Worm (Caenorhabditis elegans) whole organism, young adult: ENCODE measurements around the gene hcf-1.

Source experiments
- B0019.2 ChIP-seq: fragments of 200-800 bp; sonication (Bioruptor generic); conservative IDR thresholded peaks from 2 replicates; pipeline ENCODE4 v1.3.6; 2022; ENCODE audit warnings: missing genetic modification reagents, missing genetic modification characterization, missing compliant biosample characterization
- C06A6.2 ChIP-seq: fragments of 200-800 bp; sonication (Bioruptor generic); conservative IDR thresholded peaks from 2 replicates; pipeline ENCODE4 v1.3.6; 2022; ENCODE audit warnings: missing genetic modification characterization, missing compliant biosample characterization
- C17E4.6 ChIP-seq: fragments of 200-800 bp; sonication (Bioruptor generic); IDR thresholded peaks from 2 replicates; pipeline ENCODE4 v1.3.6; 2022; ENCODE audit warnings: missing genetic modification reagents, missing genetic modification characterization, missing compliant biosample characterization
- D2030.7 ChIP-seq: fragments of 200-800 bp; sonication (Bioruptor generic); IDR thresholded peaks from 2 replicates; pipeline ENCODE4 v1.3.6; 2022; ENCODE audit warnings: missing genetic modification reagents, missing genetic modification characterization, missing compliant biosample characterization
- K11D2.4 ChIP-seq: fragments of 200-800 bp; sonication (Bioruptor generic); IDR thresholded peaks from 2 replicates; pipeline ENCODE4 v1.3.6; 2022; ENCODE audit warnings: missing genetic modification reagents, missing genetic modification characterization, missing compliant biosample characterization
- K12H6.12 ChIP-seq: fragments of 200-800 bp; sonication (Bioruptor generic); optimal IDR thresholded peaks from 2 replicates; lab custom pipeline; 2018; ENCODE audit warnings: mild to moderate bottlenecking, missing genetic modification characterization, missing compliant biosample characterization
- Y56A3A.18 ChIP-seq: fragments of 200-800 bp; sonication (Bioruptor generic); IDR thresholded peaks from 2 replicates; pipeline ENCODE4 v1.3.6; 2022; ENCODE audit warnings: missing genetic modification reagents, missing genetic modification characterization, missing compliant biosample characterization
- Y79H2A.3 ChIP-seq: fragments of 200-800 bp; sonication (Bioruptor generic); conservative IDR thresholded peaks from 2 replicates; pipeline ENCODE4 v1.3.6; 2022; ENCODE audit warnings: missing genetic modification reagents, missing genetic modification characterization, missing compliant biosample characterization
- Y95B8A.8 ChIP-seq: fragments of 200-800 bp; sonication (Bioruptor generic); IDR thresholded peaks from 2 replicates; pipeline ENCODE4 v1.3.6; 2022; ENCODE audit warnings: missing genetic modification reagents, missing genetic modification characterization, missing compliant biosample characterization
- ZK185.1 ChIP-seq: sonication (generic microtip); optimal IDR thresholded peaks from 2 replicates; lab custom pipeline; 2016; ENCODE audit warnings: mild to moderate bottlenecking, missing genetic modification characterization, missing compliant biosample characterization; ENCODE audit not compliant: poor library complexity, severe bottlenecking
- ama-1 ChIP-seq, 3 experiments: fragments of 150-350 bp in 1 of 3; sonication (generic microtip) in 2 of 3; optimal IDR thresholded peaks; 2 replicates each; lab custom pipeline; 2014 to 2018; ENCODE audit warnings: missing biosample characterization in 2 of 3, missing genetic modification characterization in 2 of 3, missing genetic modification reagents in 2 of 3
- attf-3 ChIP-seq: fragments of 200-800 bp; sonication (Bioruptor generic); conservative IDR thresholded peaks from 2 replicates; pipeline ENCODE4 v1.3.6; 2022; ENCODE audit warnings: missing genetic modification reagents, missing genetic modification characterization, missing compliant biosample characterization
- attf-6 ChIP-seq: fragments of 200-800 bp; sonication (Bioruptor generic); IDR thresholded peaks from 2 replicates; pipeline ENCODE4 v1.3.6; 2022; ENCODE audit warnings: missing genetic modification reagents, missing genetic modification characterization, missing compliant biosample characterization
- cebp-1 ChIP-seq, 2 experiments: fragments of 200-800 bp in 1 of 2; sonication (Bioruptor generic) in 1 of 2; sonication (generic microtip) in 1 of 2; IDR thresholded peaks in 1 of 2; optimal IDR thresholded peaks in 1 of 2; 2 replicates each; pipeline versions ENCODE4 v1.3.6 to Lab custom; 2017 to 2022; ENCODE audit warnings: missing compliant biosample characterization in 2 of 2, missing genetic modification characterization in 2 of 2, mild to moderate bottlenecking in 1 of 2, missing genetic modification reagents in 1 of 2, moderate library complexity in 1 of 2
- ceh-27 ChIP-seq: fragments of 200-800 bp; sonication (Bioruptor generic); optimal IDR thresholded peaks from 2 replicates; lab custom pipeline; 2018; ENCODE audit warnings: mild to moderate bottlenecking, missing genetic modification characterization, moderate library complexity, missing compliant biosample characterization
- ceh-58 ChIP-seq: fragments of 200-800 bp; sonication (Bioruptor generic); IDR thresholded peaks from 2 replicates; pipeline ENCODE4 v1.3.6; 2022; ENCODE audit warnings: missing genetic modification characterization, missing compliant biosample characterization
- ceh-91 ChIP-seq: fragments of 200-800 bp; sonication (Bioruptor generic); IDR thresholded peaks from 2 replicates; pipeline ENCODE4 v1.3.6; 2022; ENCODE audit warnings: missing genetic modification reagents, missing genetic modification characterization, missing compliant biosample characterization
- dox-1 ChIP-seq: fragments of 200-800 bp; sonication (Bioruptor generic); IDR thresholded peaks from 2 replicates; pipeline ENCODE4 v1.3.6; 2022; ENCODE audit warnings: missing genetic modification reagents, missing genetic modification characterization, missing compliant biosample characterization
- dpff-1 ChIP-seq: sonication (generic microtip); optimal IDR thresholded peaks from 2 replicates; lab custom pipeline; 2017; ENCODE audit warnings: mild to moderate bottlenecking, missing genetic modification characterization, missing compliant biosample characterization
- egl-44 ChIP-seq: fragments of 200-800 bp; sonication (Bioruptor generic); IDR thresholded peaks from 2 replicates; pipeline ENCODE4 v1.3.6; 2022; ENCODE audit warnings: missing genetic modification reagents, missing genetic modification characterization, missing compliant biosample characterization
- egrh-3 ChIP-seq: fragments of 200-800 bp; sonication (Bioruptor generic); IDR thresholded peaks from 2 replicates; pipeline ENCODE4 v1.3.6; 2022; ENCODE audit warnings: missing genetic modification reagents, missing genetic modification characterization, missing compliant biosample characterization
- ekl-4 ChIP-seq: fragments of 200-800 bp; sonication (Bioruptor generic); IDR thresholded peaks from 2 replicates; pipeline ENCODE4 v1.3.6; 2022; ENCODE audit warnings: missing genetic modification reagents, missing genetic modification characterization, missing compliant biosample characterization
- ets-4 ChIP-seq: fragments of 200-800 bp; sonication (Bioruptor generic); optimal IDR thresholded peaks from 2 replicates; lab custom pipeline; 2018; ENCODE audit warnings: mild to moderate bottlenecking, missing genetic modification characterization, missing compliant biosample characterization
- fkh-3 ChIP-seq: sonication (generic microtip); optimal IDR thresholded peaks from 2 replicates; lab custom pipeline; 2016; ENCODE audit warnings: mild to moderate bottlenecking, missing genetic modification characterization, missing compliant biosample characterization
- gei-17 ChIP-seq: fragments of 200-800 bp; sonication (Bioruptor generic); optimal IDR thresholded peaks from 2 replicates; lab custom pipeline; 2018; ENCODE audit warnings: mild to moderate bottlenecking, missing genetic modification characterization, missing compliant biosample characterization
- him-1 ChIP-seq: sonication (generic microtip); optimal IDR thresholded peaks from 2 replicates; lab custom pipeline; 2016; ENCODE audit warnings: missing genotype, missing genetic modification reagents, missing genetic modification characterization, missing compliant biosample characterization
- hmg-20 ChIP-seq: fragments of 200-800 bp; sonication (Bioruptor generic); IDR thresholded peaks from 2 replicates; pipeline ENCODE4 v1.3.6; 2022; ENCODE audit warnings: missing genetic modification reagents, missing genetic modification characterization, missing compliant biosample characterization
- let-526 ChIP-seq: fragments of 200-800 bp; sonication (Bioruptor generic); IDR thresholded peaks from 2 replicates; pipeline ENCODE4 v1.3.6; 2022; ENCODE audit warnings: missing genetic modification reagents, missing genetic modification characterization, missing compliant biosample characterization
- let-607 ChIP-seq, 2 experiments: fragments of 200-800 bp in 1 of 2; sonication (Bioruptor generic) in 1 of 2; sonication (generic microtip) in 1 of 2; optimal IDR thresholded peaks; 2 replicates each; lab custom pipeline; 2016 to 2018; ENCODE audit warnings: mild to moderate bottlenecking in 2 of 2, missing compliant biosample characterization in 2 of 2, missing genetic modification characterization in 2 of 2, moderate library complexity in 2 of 2, missing genotype in 1 of 2
- lin-35 ChIP-seq, 3 experiments: fragments of 150-350 bp in 2 of 3; sonication (generic microtip) in 1 of 3; optimal IDR thresholded peaks; 2 replicates each; lab custom pipeline; 2014 to 2018; ENCODE audit warnings: missing biosample characterization in 3 of 3, missing genetic modification characterization in 3 of 3, missing genetic modification reagents in 3 of 3
- lin-40 ChIP-seq: sonication (generic microtip); optimal IDR thresholded peaks from 2 replicates; lab custom pipeline; 2016; ENCODE audit warnings: missing genetic modification characterization, mild to moderate bottlenecking, missing compliant biosample characterization, missing genotype, missing genetic modification reagents
- lin-54 ChIP-seq: fragments of 200-800 bp; sonication (Bioruptor generic); optimal IDR thresholded peaks from 2 replicates; lab custom pipeline; 2018; ENCODE audit warnings: mild to moderate bottlenecking, missing genetic modification characterization, missing compliant biosample characterization
- lir-1 ChIP-seq: fragments of 200-800 bp; sonication (Bioruptor generic); conservative IDR thresholded peaks from 2 replicates; pipeline ENCODE4 v1.3.6; 2022; ENCODE audit warnings: missing genetic modification reagents, missing genetic modification characterization, missing compliant biosample characterization
- mxl-1 ChIP-seq: sonication (generic microtip); optimal IDR thresholded peaks from 2 replicates; lab custom pipeline; 2016; ENCODE audit warnings: missing genetic modification characterization, missing compliant biosample characterization
- nfya-1 ChIP-seq: sonication (generic microtip); optimal IDR thresholded peaks from 2 replicates; lab custom pipeline; 2017; ENCODE audit warnings: antibody characterized with exemption, missing compliant biosample characterization, missing genetic modification characterization, borderline replicate concordance; ENCODE audit not compliant: insufficient read depth
- nfyb-1 ChIP-seq: fragments of 200-800 bp; sonication (Bioruptor generic); IDR thresholded peaks from 2 replicates; pipeline ENCODE4 v1.3.6; 2022; ENCODE audit warnings: missing genetic modification reagents, missing genetic modification characterization, missing compliant biosample characterization
- nhr-120 ChIP-seq: fragments of 200-800 bp; sonication (Bioruptor generic); IDR thresholded peaks from 2 replicates; pipeline ENCODE4 v1.3.6; 2022; ENCODE audit warnings: missing genetic modification characterization, missing compliant biosample characterization
- nhr-80 ChIP-seq: sonication (generic microtip); optimal IDR thresholded peaks from 2 replicates; lab custom pipeline; 2016; ENCODE audit warnings: missing genetic modification characterization, missing compliant biosample characterization
- nhr-90 ChIP-seq: sonication (generic microtip); optimal IDR thresholded peaks from 2 replicates; lab custom pipeline; 2016; ENCODE audit warnings: missing genotype, mild to moderate bottlenecking, missing genetic modification characterization, missing compliant biosample characterization
- pbrm-1 ChIP-seq: fragments of 200-800 bp; sonication (Bioruptor generic); IDR thresholded peaks from 2 replicates; pipeline ENCODE4 v1.3.6; 2022; ENCODE audit warnings: missing genetic modification reagents, missing genetic modification characterization, missing compliant biosample characterization
- rec-8 ChIP-seq, 2 experiments: sonication (generic microtip); optimal IDR thresholded peaks; 2 replicates each; lab custom pipeline; 2016; ENCODE audit warnings: mild to moderate bottlenecking in 2 of 2, missing genetic modification characterization in 2 of 2, missing genetic modification reagents in 2 of 2, missing genotype in 2 of 2, missing biosample characterization in 1 of 2, missing compliant biosample characterization in 1 of 2, moderate library complexity in 1 of 2
- snpc-1.1 ChIP-seq: sonication (generic microtip); optimal IDR thresholded peaks from 2 replicates; lab custom pipeline; 2017; ENCODE audit warnings: missing genetic modification characterization, mild to moderate bottlenecking, missing compliant biosample characterization, antibody characterized with exemption, moderate library complexity, missing genotype, missing genetic modification reagents; ENCODE audit not compliant: insufficient read depth
- tlf-1 ChIP-seq: fragments of 200-800 bp; sonication (Bioruptor generic); optimal IDR thresholded peaks from 2 replicates; lab custom pipeline; 2018; ENCODE audit warnings: mild to moderate bottlenecking, missing genetic modification characterization, missing compliant biosample characterization
- xnd-1 ChIP-seq: sonication (generic microtip); optimal IDR thresholded peaks from 2 replicates; lab custom pipeline; 2016; ENCODE audit warnings: missing genotype, missing genetic modification reagents, missing genetic modification characterization, missing compliant biosample characterization

The hcf-1 gene

ce11 chrIV:7790801-7791588 is 16.9 kb upstream of the hcf-1 start, which contains the start of gene rsp-6 (continued):
- TF ChIP-seq nfyb-1 (GFP tag; lab: Robert Waterston, UW) (peak; percentile 77), ets-4 (GFP tag; lab: Kevin White, UChicago) (no peak), lin-35 (GFP tag; optimal IDR thresholded peaks at IDR 0.05; lab: Kevin White, UChicago) (peak; percentile 14 to 92 (median 56)), Y56A3A.18 (GFP tag; lab: Robert Waterston, UW) (no peak), egl-44 (no peak), cebp-1 (GFP tag; IDR thresholded peaks at IDR 0.05; lab: Robert Waterston, UW) (peak; percentile 76), cebp-1 (tag; optimal IDR thresholded peaks at IDR 0.05; lab: Kevin White, UChicago) (peak; percentile 84), rec-8 (tag; optimal IDR thresholded peaks at IDR 0.05; lab: Kevin White, UChicago) (no peak), tlf-1 (GFP tag; lab: Kevin White, UChicago) (peak; percentile 88), attf-3 (GFP tag; lab: Robert Waterston, UW) (peak; percentile 30; the same call in 1 of the 2 replicates), lin-40 (tag; lab: Kevin White, UChicago) (peak; percentile 63), nhr-120 (GFP tag; lab: Robert Waterston, UW) (0 out of 2 replicates have a peak, but pooled peaks have one; percentile 43), nhr-80 (tag; lab: Kevin White, UChicago) (peak; percentile 17), dox-1 (peak; percentile 84), snpc-1.1 (tag; lab: Kevin White, UChicago) (peak; percentile 43), nhr-90 (tag; lab: Kevin White, UChicago) (peak; percentile 19), ceh-91 (GFP tag; lab: Robert Waterston, UW) (peak; percentile 90), hmg-20 (GFP tag; lab: Robert Waterston, UW) (no peak), xnd-1 (peak; percentile 78), mxl-1 (tag; lab: Kevin White, UChicago) (no peak), lir-1 (GFP tag; lab: Robert Waterston, UW) (no peak), Y79H2A.3 (GFP tag; lab: Robert Waterston, UW) (no peak), K11D2.4 (GFP tag; lab: Robert Waterston, UW) (no peak), gei-17 (GFP tag; lab: Kevin White, UChicago) (no peak), lin-54 (GFP tag; lab: Kevin White, UChicago) (peak; percentile 88), pbrm-1 (0 out of 2 replicates have a peak, but pooled peaks have one; percentile 67), egrh-3 (GFP tag; lab: Robert Waterston, UW) (peak; percentile 64), ekl-4 (GFP tag; lab: Robert Waterston, UW) (peak; percentile 85), C17E4.6 (GFP tag; lab: Robert Waterston, UW) (peak; percentile 43; the same call in 1 of the 2 replicates), him-1 (tag; lab: Kevin White, UChicago) (peak; percentile 43), let-526 (0 out of 2 replicates have a peak, but pooled peaks have one; percentile 70), B0019.2 (GFP tag; lab: Robert Waterston, UW) (peak; percentile 77), fkh-3 (tag; lab: Kevin White, UChicago) (no peak), nfya-1 (tag; lab: Kevin White, UChicago) (no peak), let-607 (tag; optimal IDR thresholded peaks at IDR 0.05; lab: Kevin White, UChicago) (peak in 1 of 2 experiments; percentile 60), ceh-58 (GFP tag; lab: Robert Waterston, UW) (no peak), ceh-27 (GFP tag; lab: Kevin White, UChicago) (peak; percentile 83), D2030.7 (GFP tag; lab: Robert Waterston, UW) (peak; percentile 83), attf-6 (GFP tag; lab: Robert Waterston, UW) (no peak; the same call in 1 of the 2 replicates), ama-1 (optimal IDR thresholded peaks at IDR 0.05; lab: Kevin White, UChicago) (peak; percentile 28), ama-1 (GFP tag; optimal IDR thresholded peaks at IDR 0.05; lab: Kevin White, UChicago) (peak in 1 of 2 experiments; percentile 29), ZK185.1 (tag; lab: Kevin White, UChicago) (peak; percentile 82), K12H6.12 (tag; lab: Kevin White, UChicago) (peak; percentile 73), dpff-1 (tag; lab: Kevin White, UChicago) (no peak), Y95B8A.8 (GFP tag; lab: Robert Waterston, UW) (no peak), C06A6.2 (GFP tag; lab: Robert Waterston, UW) (no peak)
